Fruit fly (Drosophila melanogaster): ENCODE data around the gene sas.

Gene sas

dm6 chr3R:7117590-7117989 lies 45.0 kb upstream of the sas start, which contains the start of gene Mlp84B:
Mlp84B (minus strand) TSS chr3R:7117732.
- no peak for TF ChIP-seq CG11247 (GFP tag; IDR thresholded peaks at IDR 0.05)
- no peak for TF ChIP-seq Sry-β (GFP tag; optimal IDR thresholded peaks at IDR 0.05)
- TF ChIP-seq chif (GFP tag; optimal IDR thresholded peaks at IDR 0.05): no peak
- TF ChIP-seq Nf-YA (GFP tag; IDR thresholded peaks at IDR 0.05): no peak
- peak; percentile 98 for TF ChIP-seq MTF-1 (GFP tag; optimal IDR thresholded peaks at IDR 0.05; ENCODE audit: borderline replicate concordance)
- TF ChIP-seq crp (GFP tag; optimal IDR thresholded peaks at IDR 0.05): no peak
- TF ChIP-seq CG15073 (GFP tag; optimal IDR thresholded peaks at IDR 0.05): no peak
- no peak for TF ChIP-seq Bdp1 (GFP tag; optimal IDR thresholded peaks at IDR 0.05)
- no peak for TF ChIP-seq CG12942 (GFP tag; optimal IDR thresholded peaks at IDR 0.05)
- TF ChIP-seq Dref (GFP tag; IDR thresholded peaks at IDR 0.05): no peak
- TF ChIP-seq Pdp1 (GFP tag; optimal IDR thresholded peaks at IDR 0.05): no peak
- no peak for TF ChIP-seq CG1602 (GFP tag; optimal IDR thresholded peaks at IDR 0.05)
- no peak for TF ChIP-seq Rfx (GFP tag; IDR thresholded peaks at IDR 0.05)
- TF ChIP-seq luna (GFP tag; optimal IDR thresholded peaks at IDR 0.05): no peak
- TF ChIP-seq CG12769 (tag; optimal IDR thresholded peaks at IDR 0.05): peak; percentile 55
- peak; percentile 11 for TF ChIP-seq sd (tag; optimal IDR thresholded peaks at IDR 0.05)
- no peak for TF ChIP-seq CG12071 (GFP tag; optimal IDR thresholded peaks at IDR 0.05)
- TF ChIP-seq CG13424 (tag; optimal IDR thresholded peaks at IDR 0.05): no peak
- no peak for TF ChIP-seq jing (GFP tag; optimal IDR thresholded peaks at IDR 0.05)

dm6 chr3R:7122172-7123072 lies 40.2 kb upstream of the sas start:
- peak; percentile 29 for TF ChIP-seq nmo (GFP tag; optimal IDR thresholded peaks at IDR 0.05)
- no peak for TF ChIP-seq bigmax (GFP tag; optimal IDR thresholded peaks at IDR 0.05)
- TF ChIP-seq ftz-f1 (GFP tag; optimal IDR thresholded peaks at IDR 0.05): peak; percentile 97
- TF ChIP-seq ems (GFP tag; optimal IDR thresholded peaks at IDR 0.05): no peak
- TF ChIP-seq p53 (GFP tag; optimal IDR thresholded peaks at IDR 0.05): no peak
- TF ChIP-seq CG13894 (tag; optimal IDR thresholded peaks at IDR 0.05): no peak
- no peak for TF ChIP-seq toy (GFP tag; IDR thresholded peaks at IDR 0.05)
- no peak for TF ChIP-seq hbn (GFP tag; IDR thresholded peaks at IDR 0.05; ENCODE audit: partially characterized antibody)
- TF ChIP-seq NFAT (GFP tag; IDR thresholded peaks at IDR 0.05): no peak
- peak; percentile 2 for TF ChIP-seq dmrt99B (tag; optimal IDR thresholded peaks at IDR 0.05)
- TF ChIP-seq yki (optimal IDR thresholded peaks at IDR 0.05): no peak
- no peak for TF ChIP-seq ro (GFP tag; IDR thresholded peaks at IDR 0.05)
- no peak for TF ChIP-seq pzg (GFP tag; optimal IDR thresholded peaks at IDR 0.05)
- TF ChIP-seq emc (GFP tag; optimal IDR thresholded peaks at IDR 0.05): no peak
- no peak for TF ChIP-seq ERR (GFP tag; optimal IDR thresholded peaks at IDR 0.05)
- no peak for TF ChIP-seq cato (GFP tag; optimal IDR thresholded peaks at IDR 0.05; ENCODE audit: borderline replicate concordance)
- no peak for TF ChIP-seq Gsc (GFP tag; IDR thresholded peaks at IDR 0.05)
- TF ChIP-seq dan (GFP tag; IDR thresholded peaks at IDR 0.05): no peak
- no peak for TF ChIP-seq hb (GFP tag; IDR thresholded peaks at IDR 0.05; ENCODE audit: partially characterized antibody)
- TF ChIP-seq Rfx (GFP tag; IDR thresholded peaks at IDR 0.05): no peak
- TF ChIP-seq Abd-B (GFP tag; optimal IDR thresholded peaks at IDR 0.05): no peak
- no peak for TF ChIP-seq CG12942 (GFP tag; optimal IDR thresholded peaks at IDR 0.05)
- peak; percentile 11 for TF ChIP-seq D19A (tag; optimal IDR thresholded peaks at IDR 0.05)
- TF ChIP-seq Hr3 (GFP tag; optimal IDR thresholded peaks at IDR 0.05): peak; percentile 52
- no peak for TF ChIP-seq CG15696 (tag; optimal IDR thresholded peaks at IDR 0.05)
- peak; percentile 80 for TF ChIP-seq CG10321 (GFP tag; IDR thresholded peaks at IDR 0.05)
- peak; percentile 64 for TF ChIP-seq Blimp-1 (GFP tag; optimal IDR thresholded peaks at IDR 0.05)
- no peak for TF ChIP-seq CG13123 (GFP tag; optimal IDR thresholded peaks at IDR 0.05)
- no peak for TF ChIP-seq CG31365 (tag; optimal IDR thresholded peaks at IDR 0.05)
- peak; percentile 18 for TF ChIP-seq CG17802 (tag; optimal IDR thresholded peaks at IDR 0.05)
- TF ChIP-seq CG7928 (GFP tag; optimal IDR thresholded peaks at IDR 0.05): no peak
- TF ChIP-seq fd64A (GFP tag; optimal IDR thresholded peaks at IDR 0.05): no peak

Measured in whole organism, embryonic.